Fruit fly (Drosophila melanogaster): ENCODE measurements around the gene CG3713.

Gene CG3713

dm6 chrX:805907-806306 lies 41.0 kb downstream of the CG3713 start, which contains the start of gene Sec22:
TSS of gene Sec22 (plus strand) at chrX:806076.
- TF ChIP-seq CG4496 (GFP tag; IDR thresholded peaks at IDR 0.05) = peak; percentile 44; the same call in 1 of the 3 replicates
- TF ChIP-seq CG32121 (GFP tag; IDR thresholded peaks at IDR 0.05) = no peak
- no peak for TF ChIP-seq CG14655 (GFP tag; optimal IDR thresholded peaks at IDR 0.05)
- TF ChIP-seq EcR (GFP tag; optimal IDR thresholded peaks at IDR 0.05) = no peak
- no peak for TF ChIP-seq CG8301 (tag; optimal IDR thresholded peaks at IDR 0.05)
- peak; percentile 19 for TF ChIP-seq Snoo (tag; optimal IDR thresholded peaks at IDR 0.05)
- TF ChIP-seq Pif1B (GFP tag; optimal IDR thresholded peaks at IDR 0.05) = no peak
- TF ChIP-seq CG34367 (tag; optimal IDR thresholded peaks at IDR 0.05) = peak; percentile 2
- TF ChIP-seq fd96Ca (GFP tag; IDR thresholded peaks at IDR 0.05) = no peak
- no peak for TF ChIP-seq D1 (tag; optimal IDR thresholded peaks at IDR 0.05)
- no peak for TF ChIP-seq rn (GFP tag; IDR thresholded peaks at IDR 0.05)
- no peak for TF ChIP-seq CG17806 (tag; optimal IDR thresholded peaks at IDR 0.05)
- TF ChIP-seq CG13204 (GFP tag; optimal IDR thresholded peaks at IDR 0.05) = no peak
- no peak; the same call in 1 of the 2 replicates for TF ChIP-seq Ets98B (GFP tag; IDR thresholded peaks at IDR 0.05)
- no peak for TF ChIP-seq CG9948 (tag; optimal IDR thresholded peaks at IDR 0.05)
- TF ChIP-seq gl (tag; optimal IDR thresholded peaks at IDR 0.05) = no peak
- TF ChIP-seq CG10348 (GFP tag; IDR thresholded peaks at IDR 0.05) = no peak
- TF ChIP-seq CG12605 (GFP tag; IDR thresholded peaks at IDR 0.05) = no peak

dm6 chrX:804821-805220 lies 42.1 kb downstream of the CG3713 start, which contains the start of gene CG13358:
TSS of gene CG13358 (minus strand) at chrX:804921.
- TF ChIP-seq CG8301 (tag; optimal IDR thresholded peaks at IDR 0.05) = peak; percentile 14
- no peak for TF ChIP-seq Pif1B (GFP tag; optimal IDR thresholded peaks at IDR 0.05)

- TF ChIP-seq Pif1A (GFP tag; optimal IDR thresholded peaks at IDR 0.05) = no peak
- no peak for TF ChIP-seq CG32121 (GFP tag; IDR thresholded peaks at IDR 0.05)
- no peak for TF ChIP-seq CG13204 (GFP tag; optimal IDR thresholded peaks at IDR 0.05)
- no peak for TF ChIP-seq CG8301 (tag; optimal IDR thresholded peaks at IDR 0.05)
- TF ChIP-seq CG9948 (tag; optimal IDR thresholded peaks at IDR 0.05) = no peak
- no peak for TF ChIP-seq CG12605 (GFP tag; IDR thresholded peaks at IDR 0.05)
- TF ChIP-seq CG10348 (GFP tag; IDR thresholded peaks at IDR 0.05) = no peak
- no peak for TF ChIP-seq fd96Ca (GFP tag; IDR thresholded peaks at IDR 0.05)
- TF ChIP-seq CG14655 (GFP tag; optimal IDR thresholded peaks at IDR 0.05) = no peak
- no peak for TF ChIP-seq Pif1B (GFP tag; optimal IDR thresholded peaks at IDR 0.05)
- no peak for TF ChIP-seq EcR (GFP tag; optimal IDR thresholded peaks at IDR 0.05)
- no peak for TF ChIP-seq CG17806 (tag; optimal IDR thresholded peaks at IDR 0.05)
- no peak for TF ChIP-seq rn (GFP tag; IDR thresholded peaks at IDR 0.05)
- TF ChIP-seq CG34367 (tag; optimal IDR thresholded peaks at IDR 0.05) = no peak
- no peak for TF ChIP-seq CG8159 (tag; optimal IDR thresholded peaks at IDR 0.05)
- no peak for TF ChIP-seq gl (tag; optimal IDR thresholded peaks at IDR 0.05)
- TF ChIP-seq D1 (tag; optimal IDR thresholded peaks at IDR 0.05) = no peak
- TF ChIP-seq Snoo (tag; optimal IDR thresholded peaks at IDR 0.05) = no peak
- TF ChIP-seq CG15710 (tag; optimal IDR thresholded peaks at IDR 0.05) = no peak
- TF ChIP-seq CG4496 (GFP tag; IDR thresholded peaks at IDR 0.05) = no peak
Measured at dm6 chrX:803370-803769, 43.6 kb downstream of the CG3713 start, which contains the start of gene CG13359. TSS of gene CG13359 (minus strand) at chrX:803470.

- no peak for TF ChIP-seq rn (GFP tag; IDR thresholded peaks at IDR 0.05)
- no peak for TF ChIP-seq CG14655 (GFP tag; optimal IDR thresholded peaks at IDR 0.05)
- no peak for TF ChIP-seq CG34367 (tag; optimal IDR thresholded peaks at IDR 0.05)
- TF ChIP-seq EcR (GFP tag; optimal IDR thresholded peaks at IDR 0.05) = no peak
- TF ChIP-seq CG9948 (tag; optimal IDR thresholded peaks at IDR 0.05) = no peak
- no peak for TF ChIP-seq Pif1B (GFP tag; optimal IDR thresholded peaks at IDR 0.05)
- no peak for TF ChIP-seq CG32121 (GFP tag; IDR thresholded peaks at IDR 0.05)
- TF ChIP-seq fd96Ca (GFP tag; IDR thresholded peaks at IDR 0.05) = no peak
- TF ChIP-seq CG8301 (tag; optimal IDR thresholded peaks at IDR 0.05) = no peak
- TF ChIP-seq CG12605 (GFP tag; IDR thresholded peaks at IDR 0.05) = no peak
- TF ChIP-seq CG4496 (GFP tag; IDR thresholded peaks at IDR 0.05) = no peak
- no peak for TF ChIP-seq CG10348 (GFP tag; IDR thresholded peaks at IDR 0.05)
- TF ChIP-seq CG13204 (GFP tag; optimal IDR thresholded peaks at IDR 0.05) = no peak
- TF ChIP-seq Ets98B (GFP tag; IDR thresholded peaks at IDR 0.05) = no peak
- no peak for TF ChIP-seq Pif1A (GFP tag; optimal IDR thresholded peaks at IDR 0.05)
- no peak for TF ChIP-seq CG15710 (tag; optimal IDR thresholded peaks at IDR 0.05)
- no peak for TF ChIP-seq Snoo (tag; optimal IDR thresholded peaks at IDR 0.05)
Measured at dm6 chrX:801157-801872, 45.6 kb downstream of the CG3713 start, which contains the start of gene Rbf. TSS of gene Rbf (minus strand) at chrX:801479.

dm6 chrX:796397-796989 lies 50.5 kb downstream of the CG3713 start:
- TF ChIP-seq Snoo (tag; optimal IDR thresholded peaks at IDR 0.05) (peak; percentile 5), CG12605 (GFP tag; IDR thresholded peaks at IDR 0.05) (no peak), CG13204 (GFP tag; optimal IDR thresholded peaks at IDR 0.05) (peak; percentile 6), EcR (GFP tag; optimal IDR thresholded peaks at IDR 0.05) (peak; percentile 53), Ets98B (GFP tag; IDR thresholded peaks at IDR 0.05) (peak; percentile 33; the same call in 1 of the 2 replicates), fd96Ca (GFP tag; IDR thresholded peaks at IDR 0.05) (0 out of 3 replicates have a peak, but pooled peaks have one; percentile 58), CG10348 (GFP tag; IDR thresholded peaks at IDR 0.05) (no peak), CG32121 (GFP tag; IDR thresholded peaks at IDR 0.05) (0 out of 2 replicates have a peak, but pooled peaks have one; percentile 14)
